Fruit fly (Drosophila melanogaster): ENCODE measurements around the gene dsf.

- TF ChIP-seq CG8478 (optimal IDR thresholded peaks at IDR 0.05), result no peak
- no peak for TF ChIP-seq CTCF (optimal IDR thresholded peaks at IDR 0.05)
Measured at dm6 chr2L:5883441-5883840, 42.3 kb upstream of the dsf start, which contains the start of gene CG44574.
